Fruit fly (Drosophila melanogaster) whole organism: ENCODE data around the gene TwdlQ.

Experiments used
- CG8478 ChIP-seq: fragments of >200 bp; optimal IDR thresholded peaks from 2 replicates; lab custom pipeline; 2018; ENCODE audit warnings: inconsistent platforms
- Dll ChIP-seq: fragments of >200 bp; optimal IDR thresholded peaks from 2 replicates; lab custom pipeline; 2017
- psq ChIP-seq: fragments of >200 bp; optimal IDR thresholded peaks from 2 replicates; lab custom pipeline; 2017
- usp ChIP-seq: fragments of >200 bp; optimal IDR thresholded peaks from 2 replicates; lab custom pipeline; 2017; ENCODE audit warnings: missing biosample characterization, missing genetic modification characterization, mixed read lengths

dm6 chr3R:26693490-26693889, at the start of gene TwdlQ:
- TF ChIP-seq psq (lab: Kevin White, UChicago): no peak
- TF ChIP-seq Dll (lab: Kevin White, UChicago): no peak
- TF ChIP-seq usp (GFP tag; lab: Kevin White, UChicago): no peak
- TF ChIP-seq CG8478 (lab: Kevin White, UChicago): no peak
